Fruit fly (Drosophila melanogaster): ENCODE data around the gene RpL26.
A peak's percentile ranks its signal among the peaks of the same experiment; 100 is the strongest.

Gene RpL26

dm6 chr3L:18898770-18899278 lies at the start of gene RpL26 (continued):
- TF ChIP-seq CG2120 (GFP tag; optimal IDR thresholded peaks at IDR 0.05): peak; percentile 90
- peak; percentile 52 for TF ChIP-seq CG7556 (GFP tag; optimal IDR thresholded peaks at IDR 0.05)
- peak; percentile 99 for TF ChIP-seq Sry-δ (GFP tag; optimal IDR thresholded peaks at IDR 0.05)
- no peak for TF ChIP-seq run (tag; optimal IDR thresholded peaks at IDR 0.05)
- TF ChIP-seq sob (GFP tag; IDR thresholded peaks at IDR 0.05): peak; percentile 81
- peak; percentile 85 for TF ChIP-seq CG7963 (GFP tag; IDR thresholded peaks at IDR 0.05; ENCODE audit: partially characterized antibody)
- TF ChIP-seq CG4360 (GFP tag; IDR thresholded peaks at IDR 0.05): no peak
- peak; percentile 46 for TF ChIP-seq stwl (tag; optimal IDR thresholded peaks at IDR 0.05)
- TF ChIP-seq PHDP (tag; optimal IDR thresholded peaks at IDR 0.05): peak; percentile 61
- TF ChIP-seq Nf-YC (tag; optimal IDR thresholded peaks at IDR 0.05): peak; percentile 73
- peak; percentile 64 for TF ChIP-seq Ssrp (tag; optimal IDR thresholded peaks at IDR 0.05)
- peak; percentile 64 for TF ChIP-seq trem (tag; optimal IDR thresholded peaks at IDR 0.05)
- TF ChIP-seq Lpt (GFP tag; optimal IDR thresholded peaks at IDR 0.05): no peak
- TF ChIP-seq Side (GFP tag; optimal IDR thresholded peaks at IDR 0.05): peak; percentile 71
- TF ChIP-seq nmo (GFP tag; optimal IDR thresholded peaks at IDR 0.05): peak; percentile 92
- peak; percentile 77 for TF ChIP-seq pita (GFP tag; optimal IDR thresholded peaks at IDR 0.05)
- TF ChIP-seq CG12104 (GFP tag; optimal IDR thresholded peaks at IDR 0.05): peak; percentile 62
- TF ChIP-seq CG11696 (GFP tag; IDR thresholded peaks at IDR 0.05): no peak
- TF ChIP-seq HmgZ (tag; optimal IDR thresholded peaks at IDR 0.05): peak; percentile 78
- TF ChIP-seq zen2 (GFP tag; IDR thresholded peaks at IDR 0.05; ENCODE audit: partially characterized antibody): peak; percentile 96
- peak; percentile 53 for TF ChIP-seq Hmx (GFP tag; optimal IDR thresholded peaks at IDR 0.05)
- peak; percentile 69 for TF ChIP-seq CG12744 (GFP tag; optimal IDR thresholded peaks at IDR 0.05)
- TF ChIP-seq CG4707 (GFP tag; optimal IDR thresholded peaks at IDR 0.05): no peak
- peak; percentile 34 for TF ChIP-seq Dp (GFP tag; optimal IDR thresholded peaks at IDR 0.05)
- TF ChIP-seq CG15601 (tag; optimal IDR thresholded peaks at IDR 0.05): peak; percentile 77
- peak; percentile 72 for TF ChIP-seq CG3163 (GFP tag; optimal IDR thresholded peaks at IDR 0.05)
- peak; percentile 87 for TF ChIP-seq CG13424 (tag; optimal IDR thresholded peaks at IDR 0.05)
- TF ChIP-seq sisA (GFP tag; IDR thresholded peaks at IDR 0.05): peak; percentile 75
- TF ChIP-seq CG17612 (GFP tag; IDR thresholded peaks at IDR 0.05): no peak
- no peak for TF ChIP-seq CG5953 (GFP tag; IDR thresholded peaks at IDR 0.05)
- TF ChIP-seq sima (GFP tag; optimal IDR thresholded peaks at IDR 0.05): peak; percentile 47
- TF ChIP-seq TFAM (GFP tag; optimal IDR thresholded peaks at IDR 0.05): no peak
- TF ChIP-seq CG15696 (tag; optimal IDR thresholded peaks at IDR 0.05): peak; percentile 72
- no peak for TF ChIP-seq hth (optimal IDR thresholded peaks at IDR 0.05)
- peak; percentile 93 for TF ChIP-seq dm (GFP tag; optimal IDR thresholded peaks at IDR 0.05)
- TF ChIP-seq Camta (GFP tag; optimal IDR thresholded peaks at IDR 0.05): peak; percentile 68
- no peak for TF ChIP-seq CG6683 (GFP tag; optimal IDR thresholded peaks at IDR 0.05)
- TF ChIP-seq CG10147 (GFP tag; optimal IDR thresholded peaks at IDR 0.05): peak; percentile 61
- TF ChIP-seq fd102C (GFP tag; optimal IDR thresholded peaks at IDR 0.05): no peak
- peak; percentile 56 for TF ChIP-seq MBD-R2 (GFP tag; IDR thresholded peaks at IDR 0.05)
- TF ChIP-seq croc (GFP tag; conservative IDR thresholded peaks at IDR 0.05): peak; percentile 60
- peak; percentile 41 for TF ChIP-seq her (GFP tag; optimal IDR thresholded peaks at IDR 0.05)
- no peak for TF ChIP-seq CG2199 (GFP tag; IDR thresholded peaks at IDR 0.05)
- TF ChIP-seq CG12942 (GFP tag; optimal IDR thresholded peaks at IDR 0.05): peak; percentile 71
- peak; percentile 62 for TF ChIP-seq E2f1 (GFP tag; IDR thresholded peaks at IDR 0.05)
- TF ChIP-seq E2f2 (GFP tag; IDR thresholded peaks at IDR 0.05): no peak; the same call in none of the 2 replicates
- peak; percentile 79 for TF ChIP-seq CG34376 (GFP tag; optimal IDR thresholded peaks at IDR 0.05)
- TF ChIP-seq CG1529 (GFP tag; optimal IDR thresholded peaks at IDR 0.05): no peak
- TF ChIP-seq CkIIα-i1 (GFP tag; IDR thresholded peaks at IDR 0.05): no peak
- peak; percentile 74 for TF ChIP-seq CG17385 (GFP tag; optimal IDR thresholded peaks at IDR 0.05)
- peak; percentile 86 for TF ChIP-seq HLH54F (GFP tag; optimal IDR thresholded peaks at IDR 0.05)
- TF ChIP-seq h (optimal IDR thresholded peaks at IDR 0.05): no peak
- no peak for TF ChIP-seq CTCF (GFP tag; optimal IDR thresholded peaks at IDR 0.05)
